Fruit fly (Drosophila melanogaster) whole organism, embryonic: ENCODE results near the gene CG17344.

Source experiments
- Asciz ChIP-seq: fragments of 200-800 bp; sonication (Bioruptor generic); optimal IDR thresholded peaks from 2 replicates; lab custom pipeline; 2017; ENCODE audit warnings: missing biosample characterization, mild to moderate bottlenecking, missing genetic modification characterization, missing genetic modification reagents
- Atf-2 ChIP-seq: fragments of 200-800 bp; sonication (Bioruptor generic); optimal IDR thresholded peaks from 2 replicates; lab custom pipeline; 2016; ENCODE audit warnings: missing biosample characterization, missing genetic modification characterization
- Blimp-1 ChIP-seq: fragments of 200-800 bp; sonication (Bioruptor generic); optimal IDR thresholded peaks from 3 replicates; lab custom pipeline; 2018; ENCODE audit warnings: missing biosample characterization, missing genetic modification characterization, mild to moderate bottlenecking, moderate library complexity, missing genetic modification reagents
- CG1024 ChIP-seq: fragments of 200-800 bp; sonication (Bioruptor generic); IDR thresholded peaks from 2 replicates; pipeline ENCODE4 v1.3.6; 2022; ENCODE audit warnings: missing biosample characterization, missing genetic modification characterization
- CG12299 ChIP-seq: fragments of 200-800 bp; sonication (Bioruptor generic); optimal IDR thresholded peaks from 2 replicates; lab custom pipeline; 2018; ENCODE audit warnings: missing biosample characterization, mild to moderate bottlenecking, missing genetic modification characterization
- CG13296 ChIP-seq: fragments of 200-800 bp; sonication (Bioruptor generic); optimal IDR thresholded peaks from 3 replicates; lab custom pipeline; 2018; ENCODE audit warnings: missing biosample characterization, mild to moderate bottlenecking, missing genetic modification characterization
- CG13894 ChIP-seq: fragments of 200-800 bp; sonication (Bioruptor generic); optimal IDR thresholded peaks from 3 replicates; lab custom pipeline; 2018; ENCODE audit warnings: missing biosample characterization, mild to moderate bottlenecking, missing genetic modification characterization, moderate library complexity
- CG14014 ChIP-seq: fragments of 200-800 bp; sonication (Bioruptor generic); IDR thresholded peaks from 2 replicates; pipeline ENCODE4 v1.3.6; 2022; ENCODE audit warnings: missing biosample characterization, missing genetic modification characterization
- CG1832 ChIP-seq: fragments of 200-800 bp; sonication (Bioruptor generic); optimal IDR thresholded peaks from 2 replicates; lab custom pipeline; 2017; ENCODE audit warnings: missing biosample characterization, mild to moderate bottlenecking, missing genetic modification characterization, inconsistent platforms
- CG18599 ChIP-seq: fragments of 200-800 bp; sonication (Bioruptor generic); optimal IDR thresholded peaks from 3 replicates; lab custom pipeline; 2017; ENCODE audit warnings: missing biosample characterization, missing genetic modification characterization, mild to moderate bottlenecking, moderate library complexity, missing genetic modification reagents
- CG2199 ChIP-seq: fragments of 200-800 bp; sonication (Bioruptor generic); IDR thresholded peaks from 3 replicates; pipeline ENCODE4 v1.3.6; 2022; ENCODE audit warnings: missing biosample characterization, missing genetic modification characterization
- CG2712 ChIP-seq: fragments of 200-800 bp; optimal IDR thresholded peaks from 3 replicates; lab custom pipeline; 2019; ENCODE audit warnings: missing biosample characterization, mild to moderate bottlenecking, missing genetic modification characterization, moderate library complexity
- CG31441 ChIP-seq: fragments of 200-800 bp; sonication (Bioruptor generic); IDR thresholded peaks from 2 replicates; pipeline ENCODE4 v1.3.6; 2022; ENCODE audit warnings: missing biosample characterization, missing genetic modification characterization
- CG43689 ChIP-seq: fragments of 200-800 bp; sonication (Bioruptor generic); IDR thresholded peaks from 2 replicates; pipeline ENCODE4 v1.3.6; 2022; ENCODE audit warnings: missing biosample characterization, missing genetic modification characterization
- CG5180 ChIP-seq: fragments of 200-800 bp; sonication (Bioruptor generic); optimal IDR thresholded peaks from 3 replicates; lab custom pipeline; 2017; ENCODE audit warnings: missing biosample characterization, missing genetic modification characterization, mild to moderate bottlenecking, moderate library complexity, missing genetic modification reagents
- CG5245 ChIP-seq: fragments of 200-800 bp; sonication (Bioruptor generic); optimal IDR thresholded peaks from 3 replicates; lab custom pipeline; 2016; ENCODE audit warnings: missing biosample characterization, missing genetic modification characterization
- CG6654 ChIP-seq: fragments of 200-800 bp; sonication (Bioruptor generic); optimal IDR thresholded peaks from 2 replicates; lab custom pipeline; 2017; ENCODE audit warnings: missing biosample characterization, mild to moderate bottlenecking, missing genetic modification characterization
- CG6791 ChIP-seq: fragments of 200-800 bp; sonication (Bioruptor generic); IDR thresholded peaks from 3 replicates; pipeline ENCODE4 v1.3.6; 2022; ENCODE audit warnings: missing biosample characterization, missing genetic modification characterization; ENCODE audit not compliant: partially characterized antibody
- CG7786 ChIP-seq: fragments of 200-800 bp; sonication (Bioruptor generic); optimal IDR thresholded peaks from 2 replicates; lab custom pipeline; 2016; ENCODE audit warnings: missing biosample characterization, missing genetic modification characterization
- CG8089 ChIP-seq: fragments of 200-800 bp; sonication (Bioruptor generic); optimal IDR thresholded peaks from 3 replicates; lab custom pipeline; 2016; ENCODE audit warnings: missing biosample characterization, missing genetic modification characterization
- CG8359 ChIP-seq: fragments of 200-800 bp; sonication (Bioruptor generic); optimal IDR thresholded peaks from 2 replicates; lab custom pipeline; 2017; ENCODE audit warnings: missing biosample characterization, mild to moderate bottlenecking, missing genetic modification characterization, borderline replicate concordance
- CG9876 ChIP-seq: fragments of 200-800 bp; sonication (Bioruptor generic); optimal IDR thresholded peaks from 2 replicates; lab custom pipeline; 2016; ENCODE audit warnings: missing biosample characterization, missing genetic modification characterization
- D19A ChIP-seq: fragments of 200-800 bp; optimal IDR thresholded peaks from 3 replicates; lab custom pipeline; 2019; ENCODE audit warnings: missing biosample characterization, mild to moderate bottlenecking, missing genetic modification characterization, moderate library complexity
- D19B ChIP-seq: fragments of 200-800 bp; sonication (Bioruptor generic); optimal IDR thresholded peaks from 2 replicates; lab custom pipeline; 2017; ENCODE audit warnings: missing biosample characterization, mild to moderate bottlenecking, missing genetic modification characterization
- ERR ChIP-seq: fragments of 200-800 bp; sonication (Bioruptor generic); optimal IDR thresholded peaks from 2 replicates; lab custom pipeline; 2016; ENCODE audit warnings: missing biosample characterization, missing genetic modification characterization
- Fer1 ChIP-seq: fragments of 200-800 bp; sonication (Bioruptor generic); optimal IDR thresholded peaks from 2 replicates; lab custom pipeline; 2017; ENCODE audit warnings: missing biosample characterization, mild to moderate bottlenecking, missing genetic modification characterization
- Hand ChIP-seq: fragments of 200-800 bp; sonication (Bioruptor generic); optimal IDR thresholded peaks from 2 replicates; lab custom pipeline; 2017; ENCODE audit warnings: mild to moderate bottlenecking, missing biosample characterization, missing genetic modification reagents, missing genetic modification characterization
- NK7.1 ChIP-seq: fragments of 200-800 bp; sonication (Bioruptor generic); optimal IDR thresholded peaks from 3 replicates; lab custom pipeline; 2016; ENCODE audit warnings: missing biosample characterization, missing genetic modification characterization
- Nf-YC ChIP-seq: fragments of 200-800 bp; optimal IDR thresholded peaks from 3 replicates; lab custom pipeline; 2019; ENCODE audit warnings: missing biosample characterization, mild to moderate bottlenecking, missing genetic modification characterization, moderate library complexity
- Optix ChIP-seq: fragments of 200-800 bp; sonication (Bioruptor generic); IDR thresholded peaks from 3 replicates; pipeline ENCODE4 v1.3.6; 2022; ENCODE audit warnings: missing biosample characterization, missing genetic modification characterization
- Xbp1 ChIP-seq: fragments of 200-800 bp; sonication (Bioruptor generic); optimal IDR thresholded peaks from 3 replicates; lab custom pipeline; 2016; ENCODE audit warnings: missing biosample characterization, mild to moderate bottlenecking, missing genetic modification characterization
- ab ChIP-seq: fragments of 200-800 bp; sonication (Bioruptor generic); optimal IDR thresholded peaks from 2 replicates; lab custom pipeline; 2016; ENCODE audit warnings: missing biosample characterization, missing genetic modification characterization
- abd-A ChIP-seq: fragments of 200-800 bp; sonication (Bioruptor generic); optimal IDR thresholded peaks from 3 replicates; lab custom pipeline; 2019; ENCODE audit warnings: missing biosample characterization, mild to moderate bottlenecking, missing genetic modification characterization, moderate library complexity
- ato ChIP-seq: fragments of 200-800 bp; sonication (Bioruptor generic); IDR thresholded peaks from 2 replicates; pipeline ENCODE4 v1.3.6; 2022; ENCODE audit warnings: missing biosample characterization, missing genetic modification characterization; ENCODE audit not compliant: partially characterized antibody
- cad ChIP-seq: fragments of >200 bp; optimal IDR thresholded peaks from 2 replicates; lab custom pipeline; 2017; ENCODE audit warnings: missing biosample characterization, missing genetic modification characterization
- chinmo ChIP-seq: fragments of 200-800 bp; sonication (Bioruptor generic); IDR thresholded peaks from 4 replicates; pipeline ENCODE4 v1.3.6; 2022; ENCODE audit warnings: missing biosample characterization, missing genetic modification characterization; ENCODE audit not compliant: partially characterized antibody
- hb ChIP-seq: fragments of 200-800 bp; sonication (Bioruptor generic); IDR thresholded peaks from 3 replicates; pipeline ENCODE4 v1.3.6; 2022; ENCODE audit warnings: missing biosample characterization, missing genetic modification characterization; ENCODE audit not compliant: partially characterized antibody
- ind ChIP-seq: fragments of 200-800 bp; sonication (Bioruptor generic); optimal IDR thresholded peaks from 3 replicates; lab custom pipeline; 2016; ENCODE audit warnings: missing biosample characterization, missing genetic modification characterization
- klu ChIP-seq: fragments of 200-800 bp; sonication (Bioruptor generic); IDR thresholded peaks from 2 replicates; pipeline ENCODE4 v1.3.6; 2022; ENCODE audit warnings: missing biosample characterization, missing genetic modification characterization
- lbe ChIP-seq: fragments of 200-800 bp; sonication (Bioruptor generic); optimal IDR thresholded peaks from 2 replicates; lab custom pipeline; 2016; ENCODE audit warnings: missing biosample characterization, mild to moderate bottlenecking, missing genetic modification characterization
- nerfin-1 ChIP-seq: fragments of 200-800 bp; sonication (Bioruptor generic); optimal IDR thresholded peaks from 3 replicates; lab custom pipeline; 2019; ENCODE audit warnings: missing biosample characterization, mild to moderate bottlenecking, missing genetic modification characterization, moderate library complexity
- pfk ChIP-seq: fragments of 200-800 bp; sonication (Bioruptor generic); optimal IDR thresholded peaks from 2 replicates; lab custom pipeline; 2018; ENCODE audit warnings: missing biosample characterization, mild to moderate bottlenecking, missing genetic modification characterization, moderate library complexity
- pros ChIP-seq: fragments of 200-800 bp; sonication (Bioruptor generic); optimal IDR thresholded peaks from 3 replicates; lab custom pipeline; 2019; ENCODE audit warnings: missing biosample characterization, mild to moderate bottlenecking, missing genetic modification characterization, moderate library complexity
- tgo ChIP-seq: fragments of 200-800 bp; sonication (Bioruptor generic); IDR thresholded peaks from 3 replicates; pipeline ENCODE4 v1.3.6; 2022; ENCODE audit warnings: missing biosample characterization, missing genetic modification characterization
- ttk ChIP-seq: fragments of 200-800 bp; sonication (Bioruptor generic); IDR thresholded peaks from 2 replicates; pipeline ENCODE4 v2.1.2; 2022; ENCODE audit warnings: missing biosample characterization, missing genetic modification characterization
- wor ChIP-seq: fragments of 200-800 bp; sonication (Bioruptor generic); IDR thresholded peaks from 2 replicates; pipeline ENCODE4 v1.3.6; 2022; ENCODE audit warnings: missing biosample characterization, missing genetic modification characterization
- zen ChIP-seq: fragments of 200-800 bp; sonication (Bioruptor generic); optimal IDR thresholded peaks from 3 replicates; lab custom pipeline; 2018; ENCODE audit warnings: missing biosample characterization, mild to moderate bottlenecking, missing genetic modification characterization, moderate library complexity
- zf30C ChIP-seq: fragments of 200-800 bp; sonication (Bioruptor generic); optimal IDR thresholded peaks from 3 replicates; lab custom pipeline; 2018; ENCODE audit warnings: missing biosample characterization, mild to moderate bottlenecking, missing genetic modification characterization

CG17344 gene

dm6 chr2L:19138361-19139041 is 36.7 kb downstream of the CG17344 start (continued):
- TF ChIP-seq CG8359 (GFP tag; lab: Kevin White, UChicago) (peak; percentile 11), Xbp1 (peak; percentile 12), chinmo (GFP tag; lab: Robert Waterston, UW) (0 out of 4 replicates have a peak, but pooled peaks have one; percentile 38), Asciz (peak; percentile 34), D19A (tag; lab: Kevin White, UChicago) (peak; percentile 19), ttk (GFP tag; lab: Robert Waterston, UW) (peak; percentile 23; the same call in 1 of the 2 replicates), CG43689 (GFP tag; lab: Robert Waterston, UW) (0 out of 2 replicates have a peak, but pooled peaks have one; percentile 14), CG13296 (no peak), CG5245 (GFP tag; lab: Kevin White, UChicago) (no peak), Hand (peak; percentile 33), hb (GFP tag; lab: Robert Waterston, UW) (no peak), tgo (GFP tag; lab: Robert Waterston, UW) (no peak), CG14014 (GFP tag; lab: Robert Waterston, UW) (no peak), CG2712 (peak; percentile 47), CG13894 (tag; lab: Kevin White, UChicago) (peak; percentile 14), CG2199 (GFP tag; lab: Robert Waterston, UW) (no peak)

dm6 chr2L:19139751-19140150 is 37.9 kb downstream of the CG17344 start:
- TF ChIP-seq Optix (GFP tag; lab: Robert Waterston, UW), result no peak
- peak; percentile 12 for TF ChIP-seq pfk (GFP tag; lab: Kevin White, UChicago)
- TF ChIP-seq hb (GFP tag; lab: Robert Waterston, UW), result no peak
- TF ChIP-seq CG18599 (GFP tag; lab: Kevin White, UChicago), result no peak
- TF ChIP-seq CG7786, result no peak
- TF ChIP-seq CG5245 (GFP tag; lab: Kevin White, UChicago), result no peak
- TF ChIP-seq Atf-2 (GFP tag; lab: Kevin White, UChicago), result no peak
- TF ChIP-seq lbe (GFP tag; lab: Kevin White, UChicago), result no peak
- TF ChIP-seq ab (GFP tag; lab: Kevin White, UChicago), result no peak
- TF ChIP-seq Fer1 (GFP tag; lab: Kevin White, UChicago), result no peak
- TF ChIP-seq CG5180 (GFP tag; lab: Kevin White, UChicago), result no peak
- TF ChIP-seq CG31441 (GFP tag; lab: Robert Waterston, UW), result no peak
- TF ChIP-seq CG12299 (tag; lab: Kevin White, UChicago), result no peak
- no peak for TF ChIP-seq CG6791 (GFP tag; lab: Robert Waterston, UW)
- TF ChIP-seq ato, result no peak
- no peak for TF ChIP-seq ERR (GFP tag; lab: Kevin White, UChicago)
- TF ChIP-seq klu, result no peak
- no peak for TF ChIP-seq CG1024 (GFP tag; lab: Robert Waterston, UW)
- peak; percentile 87 for TF ChIP-seq cad (GFP tag; lab: Kevin White, UChicago)
- TF ChIP-seq chinmo (GFP tag; lab: Robert Waterston, UW), result 0 out of 4 replicates have a peak, but pooled peaks have one; percentile 49
- TF ChIP-seq wor (GFP tag; lab: Robert Waterston, UW), result no peak
- TF ChIP-seq CG6654 (GFP tag; lab: Kevin White, UChicago), result no peak
- no peak for TF ChIP-seq CG8089 (GFP tag; lab: Kevin White, UChicago)
- peak; percentile 50 for TF ChIP-seq abd-A (tag; lab: Kevin White, UChicago)
- no peak for TF ChIP-seq D19B
- TF ChIP-seq CG1832, result no peak
- TF ChIP-seq NK7.1, result no peak
- TF ChIP-seq zf30C (GFP tag; lab: Kevin White, UChicago), result no peak
- TF ChIP-seq CG9876 (GFP tag; lab: Kevin White, UChicago), result no peak
- TF ChIP-seq Nf-YC, result no peak
- TF ChIP-seq ind (GFP tag; lab: Kevin White, UChicago), result no peak
- TF ChIP-seq Blimp-1, result no peak
- TF ChIP-seq pros (GFP tag; lab: Kevin White, UChicago), result peak; percentile 96
- peak; percentile 4 for TF ChIP-seq zen
- peak; percentile 14 for TF ChIP-seq nerfin-1 (tag; lab: Kevin White, UChicago)
